Fruit fly (Drosophila melanogaster): ENCODE data around the gene CG44040.

Gene CG44040

dm6 chr3R:15313836-15314235 lies 6.3 kb upstream of the CG44040 start:
- TF ChIP-seq Clk (GFP tag; optimal IDR thresholded peaks at IDR 0.05) (no peak), kay (GFP tag; ENCODE audit: borderline replicate concordance) (no peak), cic (GFP tag; optimal IDR thresholded peaks at IDR 0.05) (no peak), Crg-1 (GFP tag; optimal IDR thresholded peaks at IDR 0.05) (no peak), CG11617 (GFP tag; optimal IDR thresholded peaks at IDR 0.05) (no peak), CG14711 (tag; optimal IDR thresholded peaks at IDR 0.05) (no peak), CG33017 (tag; optimal IDR thresholded peaks at IDR 0.05) (no peak), CG7101 (tag; optimal IDR thresholded peaks at IDR 0.05) (no peak), ovo (GFP tag; optimal IDR thresholded peaks at IDR 0.05) (no peak), pad (GFP tag; optimal IDR thresholded peaks at IDR 0.05) (no peak), cnc (optimal IDR thresholded peaks at IDR 0.05) (no peak), CG7045 (GFP tag; optimal IDR thresholded peaks at IDR 0.05) (no peak), bab1 (GFP tag; optimal IDR thresholded peaks at IDR 0.05) (no peak), CG1620 (GFP tag; optimal IDR thresholded peaks at IDR 0.05) (no peak), toe (GFP tag; optimal IDR thresholded peaks at IDR 0.05) (no peak), Mnt (GFP tag; optimal IDR thresholded peaks at IDR 0.05) (no peak), CG5204 (GFP tag; optimal IDR thresholded peaks at IDR 0.05) (no peak), tj (GFP tag; optimal IDR thresholded peaks at IDR 0.05) (no peak), Hr96 (GFP tag; optimal IDR thresholded peaks at IDR 0.05) (no peak), CG12768 (GFP tag; optimal IDR thresholded peaks at IDR 0.05) (no peak)

- TF ChIP-seq toe (GFP tag; optimal IDR thresholded peaks at IDR 0.05) (no peak), kay (GFP tag; ENCODE audit: borderline replicate concordance) (no peak), CG7101 (tag; optimal IDR thresholded peaks at IDR 0.05) (no peak), CG33017 (tag; optimal IDR thresholded peaks at IDR 0.05) (no peak), cic (GFP tag; optimal IDR thresholded peaks at IDR 0.05) (no peak), CG12768 (GFP tag; optimal IDR thresholded peaks at IDR 0.05) (no peak), cnc (optimal IDR thresholded peaks at IDR 0.05) (no peak)
These were observed 3.9 kb upstream of the CG44040 start, which contains the start of gene CG14866 for dm6 chr3R:15316326-15316725. TSS of gene CG14866 (plus strand) at chr3R:15316471.

- TF ChIP-seq cnc (optimal IDR thresholded peaks at IDR 0.05) (no peak), CG5204 (GFP tag; optimal IDR thresholded peaks at IDR 0.05) (no peak), bab1 (GFP tag; optimal IDR thresholded peaks at IDR 0.05) (no peak), cic (GFP tag; optimal IDR thresholded peaks at IDR 0.05) (no peak), CG7101 (tag; optimal IDR thresholded peaks at IDR 0.05) (no peak), CG7045 (GFP tag; optimal IDR thresholded peaks at IDR 0.05) (no peak), kay (GFP tag; ENCODE audit: borderline replicate concordance) (no peak)
These were observed 538 bp downstream of the CG44040 start, which contains the start of gene ear for dm6 chr3R:15320747-15321085. TSS of gene ear (plus strand) at chr3R:15320756.

dm6 chr3R:15328083-15328779 lies 8.1 kb downstream of the CG44040 start, which contains the start of the genes CG6236 and ea:
TSS of gene CG6236 (minus strand) at chr3R:15328269.
TSS of gene ea (plus strand) at chr3R:15328729.
- TF ChIP-seq ovo (GFP tag; optimal IDR thresholded peaks at IDR 0.05) (peak; percentile 43), Crg-1 (GFP tag; optimal IDR thresholded peaks at IDR 0.05) (no peak)

- peak; percentile 46 for TF ChIP-seq CG1620 (GFP tag; optimal IDR thresholded peaks at IDR 0.05)
- TF ChIP-seq CG11617 (GFP tag; optimal IDR thresholded peaks at IDR 0.05) = no peak
- TF ChIP-seq CG12768 (GFP tag; optimal IDR thresholded peaks at IDR 0.05) = no peak
- TF ChIP-seq pad (GFP tag; optimal IDR thresholded peaks at IDR 0.05) = no peak
- TF ChIP-seq CG7045 (GFP tag; optimal IDR thresholded peaks at IDR 0.05) = no peak
- no peak for TF ChIP-seq Hr96 (GFP tag; optimal IDR thresholded peaks at IDR 0.05)
- no peak for TF ChIP-seq cic (GFP tag; optimal IDR thresholded peaks at IDR 0.05)
- peak; percentile 43 for TF ChIP-seq CG14711 (tag; optimal IDR thresholded peaks at IDR 0.05)
- no peak for TF ChIP-seq toe (GFP tag; optimal IDR thresholded peaks at IDR 0.05)
- peak; percentile 30 for TF ChIP-seq bab1 (GFP tag; optimal IDR thresholded peaks at IDR 0.05)
- TF ChIP-seq CG7101 (tag; optimal IDR thresholded peaks at IDR 0.05) = peak; percentile 57
- TF ChIP-seq kay (GFP tag; ENCODE audit: borderline replicate concordance) = no peak
- TF ChIP-seq ovo (GFP tag; optimal IDR thresholded peaks at IDR 0.05) = no peak
- no peak for TF ChIP-seq CG5204 (GFP tag; optimal IDR thresholded peaks at IDR 0.05)
- no peak for TF ChIP-seq tj (GFP tag; optimal IDR thresholded peaks at IDR 0.05)
- TF ChIP-seq Crg-1 (GFP tag; optimal IDR thresholded peaks at IDR 0.05) = no peak
- peak; percentile 36 for TF ChIP-seq Mnt (GFP tag; optimal IDR thresholded peaks at IDR 0.05)
- TF ChIP-seq Clk (GFP tag; optimal IDR thresholded peaks at IDR 0.05) = no peak
- no peak for TF ChIP-seq cnc (optimal IDR thresholded peaks at IDR 0.05)
- no peak for TF ChIP-seq CG33017 (tag; optimal IDR thresholded peaks at IDR 0.05)
These were observed 10.3 kb downstream of the CG44040 start, which contains the start of gene mRpL9 for dm6 chr3R:15330472-15330871. TSS of gene mRpL9 (plus strand) at chr3R:15330738.

- no peak for TF ChIP-seq Clk (GFP tag; optimal IDR thresholded peaks at IDR 0.05)
- peak; percentile 65 for TF ChIP-seq CG1620 (GFP tag; optimal IDR thresholded peaks at IDR 0.05)
- TF ChIP-seq kay (GFP tag; ENCODE audit: borderline replicate concordance) = no peak
- no peak for TF ChIP-seq CG12768 (GFP tag; optimal IDR thresholded peaks at IDR 0.05)
- peak; percentile 99 for TF ChIP-seq Mnt (GFP tag; optimal IDR thresholded peaks at IDR 0.05)
- TF ChIP-seq ovo (GFP tag; optimal IDR thresholded peaks at IDR 0.05) = no peak
- peak; percentile 66 for TF ChIP-seq pad (GFP tag; optimal IDR thresholded peaks at IDR 0.05)
- peak; percentile 60 for TF ChIP-seq Crg-1 (GFP tag; optimal IDR thresholded peaks at IDR 0.05)
- peak; percentile 44 for TF ChIP-seq CG7101 (tag; optimal IDR thresholded peaks at IDR 0.05)
- TF ChIP-seq bab1 (GFP tag; optimal IDR thresholded peaks at IDR 0.05) = peak; percentile 79
- TF ChIP-seq tj (GFP tag; optimal IDR thresholded peaks at IDR 0.05) = no peak
- peak; percentile 42 for TF ChIP-seq CG11617 (GFP tag; optimal IDR thresholded peaks at IDR 0.05)
- peak; percentile 51 for TF ChIP-seq cic (GFP tag; optimal IDR thresholded peaks at IDR 0.05)
- no peak for TF ChIP-seq CG5204 (GFP tag; optimal IDR thresholded peaks at IDR 0.05)
- TF ChIP-seq toe (GFP tag; optimal IDR thresholded peaks at IDR 0.05) = no peak
- TF ChIP-seq CG14711 (tag; optimal IDR thresholded peaks at IDR 0.05) = peak; percentile 40
- no peak for TF ChIP-seq CG33017 (tag; optimal IDR thresholded peaks at IDR 0.05)
These were observed 12.8 kb downstream of the CG44040 start, which contains the start of the genes Fkbp39 and Cyfip for dm6 chr3R:15332994-15333393. TSS of gene Fkbp39 (minus strand) at chr3R:15333133. TSS of gene Cyfip (plus strand) at chr3R:15333266.

All from whole organism, adult.